Worm (Caenorhabditis elegans) whole organism, late embryonic: ENCODE results near the gene srh-271.
"Not testable (repeated sequence)": the region's sequence is repeated elsewhere in the genome, so short reads cannot be mapped to it uniquely, and the experiment has no call there.

Experiments
- C08G9.2 ChIP-seq: sonication (generic microtip); optimal IDR thresholded peaks from 2 replicates; lab custom pipeline; 2016; ENCODE audit warnings: mild to moderate bottlenecking, missing genetic modification characterization, moderate library complexity, missing compliant biosample characterization
- ama-1 ChIP-seq: fragments of 150-350 bp; optimal IDR thresholded peaks from 2 replicates; lab custom pipeline; 2014
- ceh-34 ChIP-seq: sonication (generic microtip); optimal IDR thresholded peaks from 2 replicates; lab custom pipeline; 2016; ENCODE audit warnings: mild to moderate bottlenecking, missing genetic modification characterization, missing compliant biosample characterization
- ceh-48 ChIP-seq: sonication (generic microtip); optimal IDR thresholded peaks from 2 replicates; lab custom pipeline; 2016; ENCODE audit warnings: missing genetic modification characterization, inconsistent platforms, missing compliant biosample characterization
- elt-2 ChIP-seq: sonication (generic microtip); optimal IDR thresholded peaks from 2 replicates; lab custom pipeline; 2016; ENCODE audit warnings: missing genetic modification reagents, missing genetic modification characterization, missing compliant biosample characterization
- fax-1 ChIP-seq: sonication (generic microtip); optimal IDR thresholded peaks from 2 replicates; lab custom pipeline; 2016; ENCODE audit warnings: missing genotype, missing genetic modification characterization, missing compliant biosample characterization
- fkh-10 ChIP-seq: fragments of 150-350 bp; optimal IDR thresholded peaks from 2 replicates; lab custom pipeline; 2014; ENCODE audit warnings: missing biosample characterization, missing genetic modification reagents, missing genetic modification characterization
- madf-2 ChIP-seq: sonication (generic microtip); optimal IDR thresholded peaks from 2 replicates; lab custom pipeline; 2017; ENCODE audit warnings: missing genetic modification characterization, missing compliant biosample characterization
- tbx-7 ChIP-seq: sonication (generic microtip); optimal IDR thresholded peaks from 2 replicates; lab custom pipeline; 2016; ENCODE audit warnings: missing genotype, missing genetic modification characterization, missing compliant biosample characterization
- ztf-16 ChIP-seq: sonication (generic microtip); optimal IDR thresholded peaks from 2 replicates; lab custom pipeline; 2017; ENCODE audit warnings: missing genetic modification characterization, missing compliant biosample characterization

DNA sequence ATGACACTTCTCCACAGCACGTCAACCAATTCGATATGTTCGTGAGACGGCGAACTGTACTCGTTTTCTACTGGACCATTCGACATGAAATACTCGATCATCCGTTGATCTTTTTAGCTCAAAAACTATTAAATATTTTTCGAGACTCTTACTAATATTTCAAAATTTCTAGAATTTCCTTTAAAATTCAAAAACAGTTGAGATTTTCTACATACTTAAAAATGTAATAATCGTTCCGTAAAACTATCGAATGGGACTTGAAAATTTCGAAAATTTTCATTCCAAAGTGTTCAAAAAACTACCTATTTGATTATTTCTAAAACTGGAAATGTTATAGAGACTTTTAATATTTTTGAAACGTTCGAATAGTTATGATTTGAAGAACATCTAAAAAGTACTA lies 3.6 kb upstream of the srh-271 start, which contains the start of gene sknr-1:
- not testable (repeated sequence) for TF ChIP-seq C08G9.2 (tag; lab: Kevin White, UChicago); elt-2 (tag; lab: Kevin White, UChicago); ama-1 (lab: Kevin White, UChicago); ceh-34 (tag; lab: Kevin White, UChicago); ztf-16 (tag; lab: Kevin White, UChicago); fkh-10 (GFP tag; lab: Kevin White, UChicago); tbx-7 (tag; lab: Kevin White, UChicago); fax-1 (tag; lab: Kevin White, UChicago); madf-2 (tag; lab: Kevin White, UChicago); ceh-48 (tag; lab: Kevin White, UChicago)
